Worm (Caenorhabditis elegans) whole organism, L4 larva: Measurements from ENCODE around the gene oef-1.
A peak's percentile ranks its signal among the peaks of the same experiment; 100 is the strongest.

ENCODE experiments used
- F26F4.8 ChIP-seq: fragments of 200-800 bp; sonication (Bioruptor generic); conservative IDR thresholded peaks from 2 replicates; pipeline ENCODE4 v1.3.6; 2022; ENCODE audit warnings: missing genetic modification characterization, missing compliant biosample characterization
- F37D6.2 ChIP-seq: sonication (generic microtip); optimal IDR thresholded peaks from 2 replicates; lab custom pipeline; 2016; ENCODE audit warnings: mild to moderate bottlenecking, missing genetic modification characterization, missing compliant biosample characterization
- R02D3.7 ChIP-seq: fragments of 150-350 bp; sonication (generic microtip); optimal IDR thresholded peaks from 3 replicates; lab custom pipeline; 2014; ENCODE audit warnings: missing biosample characterization, missing genetic modification characterization
- T20F7.1 ChIP-seq: fragments of 200-800 bp; sonication (Bioruptor generic); optimal IDR thresholded peaks from 2 replicates; lab custom pipeline; 2018; ENCODE audit warnings: mild to moderate bottlenecking, missing genetic modification characterization, missing compliant biosample characterization
- T26A8.4 ChIP-seq: fragments of 200-800 bp; sonication (Bioruptor generic); IDR thresholded peaks from 2 replicates; pipeline ENCODE4 v1.3.6; 2022; ENCODE audit warnings: missing genetic modification characterization, missing compliant biosample characterization
- Y105C5A.15 ChIP-seq: fragments of 200-800 bp; sonication (Bioruptor generic); IDR thresholded peaks from 2 replicates; pipeline ENCODE4 v1.3.6; 2022; ENCODE audit warnings: missing genetic modification characterization, missing compliant biosample characterization
- Y75B8A.6 ChIP-seq: fragments of 200-800 bp; sonication (Bioruptor generic); IDR thresholded peaks from 2 replicates; pipeline ENCODE4 v1.3.6; 2022; ENCODE audit warnings: missing genetic modification reagents, missing genetic modification characterization, missing compliant biosample characterization
- ZK546.5 ChIP-seq, 2 experiments: sonication (generic microtip); optimal IDR thresholded peaks; 2 replicates each; lab custom pipeline; 2017; ENCODE audit warnings: missing biosample characterization in 2 of 2, missing genetic modification characterization in 2 of 2
- aha-1 ChIP-seq: fragments of 150-350 bp; peaks from one replicate; lab custom pipeline; 2014; ENCODE audit warnings: missing biosample characterization, missing genetic modification characterization
- ceh-28 ChIP-seq: fragments of 150-350 bp; optimal IDR thresholded peaks from 2 replicates; lab custom pipeline; 2014; ENCODE audit warnings: missing biosample characterization, missing genetic modification reagents, missing genetic modification characterization
- ceh-44 ChIP-seq: fragments of 200-800 bp; sonication (Bioruptor generic); IDR thresholded peaks from 2 replicates; pipeline ENCODE4 v1.3.6; 2022; ENCODE audit warnings: missing genetic modification reagents, missing genetic modification characterization, missing compliant biosample characterization
- daf-16 ChIP-seq, 3 experiments: sonication (generic microtip); optimal IDR thresholded peaks; 2 replicates each; lab custom pipeline; 2016 to 2017; ENCODE audit warnings: missing genetic modification characterization in 3 of 3, missing genetic modification reagents in 3 of 3, mild to moderate bottlenecking in 2 of 3, missing compliant biosample characterization in 2 of 3, missing biosample characterization in 1 of 3, moderate library complexity in 1 of 3
- daf-19 ChIP-seq: fragments of 200-800 bp; sonication (Bioruptor generic); conservative IDR thresholded peaks from 2 replicates; pipeline ENCODE4 v1.3.6; 2022; ENCODE audit warnings: missing genetic modification characterization, missing compliant biosample characterization
- dmd-6 ChIP-seq: fragments of 200-800 bp; sonication (Bioruptor generic); IDR thresholded peaks from 2 replicates; pipeline ENCODE4 v1.3.6; 2022; ENCODE audit warnings: missing genetic modification reagents, missing genetic modification characterization, missing compliant biosample characterization
- duxl-1 ChIP-seq: sonication (generic microtip); optimal IDR thresholded peaks from 2 replicates; lab custom pipeline; 2016; ENCODE audit warnings: mild to moderate bottlenecking, missing genetic modification characterization, moderate library complexity, missing compliant biosample characterization; ENCODE audit not compliant: poor library complexity
- dve-1 ChIP-seq: sonication (generic microtip); optimal IDR thresholded peaks from 2 replicates; lab custom pipeline; 2017; ENCODE audit warnings: antibody characterized with exemption, mild to moderate bottlenecking, missing genetic modification characterization, missing compliant biosample characterization; ENCODE audit not compliant: insufficient read depth
- egl-43 ChIP-seq: fragments of 200-800 bp; sonication (Bioruptor generic); IDR thresholded peaks from 2 replicates; pipeline ENCODE4 v1.3.6; 2022; ENCODE audit warnings: missing genetic modification reagents, missing genetic modification characterization, missing compliant biosample characterization
- gei-8 ChIP-seq: fragments of 200-800 bp; sonication (Bioruptor generic); optimal IDR thresholded peaks from 2 replicates; lab custom pipeline; 2018; ENCODE audit warnings: mild to moderate bottlenecking, missing genetic modification characterization, missing compliant biosample characterization
- hlh-30 ChIP-seq: sonication (generic microtip); optimal IDR thresholded peaks from 2 replicates; lab custom pipeline; 2017; ENCODE audit warnings: antibody characterized with exemption, mild to moderate bottlenecking, missing genetic modification characterization, missing compliant biosample characterization; ENCODE audit not compliant: insufficient read depth
- hmg-1.1 ChIP-seq: fragments of 200-800 bp; sonication (Bioruptor generic); IDR thresholded peaks from 2 replicates; pipeline ENCODE4 v1.3.6; 2022; ENCODE audit warnings: missing genetic modification reagents, missing genetic modification characterization, missing compliant biosample characterization
- jun-1 ChIP-seq: fragments of 150-350 bp; optimal IDR thresholded peaks from 2 replicates; lab custom pipeline; 2014; ENCODE audit warnings: missing biosample characterization, missing genetic modification reagents, missing genetic modification characterization
- lim-7 ChIP-seq: fragments of 200-800 bp; sonication (Bioruptor generic); IDR thresholded peaks from 2 replicates; pipeline ENCODE4 v1.3.6; 2022; ENCODE audit warnings: missing genetic modification characterization, missing compliant biosample characterization
- lin-1 ChIP-seq: fragments of 200-800 bp; sonication (Bioruptor generic); IDR thresholded peaks from 2 replicates; pipeline ENCODE4 v1.3.6; 2022; ENCODE audit warnings: missing genetic modification reagents, missing genetic modification characterization, missing compliant biosample characterization
- lin-13 ChIP-seq: fragments of 150-350 bp; optimal IDR thresholded peaks from 2 replicates; lab custom pipeline; 2014; ENCODE audit warnings: missing biosample characterization, missing genetic modification reagents, missing genetic modification characterization
- lin-15B ChIP-seq: fragments of 150-350 bp; sonication (generic microtip); optimal IDR thresholded peaks from 3 replicates; lab custom pipeline; 2014; ENCODE audit warnings: missing biosample characterization, missing genetic modification characterization
- lin-29 ChIP-seq: fragments of 200-800 bp; sonication (Bioruptor generic); IDR thresholded peaks from 2 replicates; pipeline ENCODE4 v1.3.6; 2022; ENCODE audit warnings: missing genetic modification reagents, missing genetic modification characterization, missing compliant biosample characterization
- lin-38 ChIP-seq: fragments of 200-800 bp; sonication (Bioruptor generic); IDR thresholded peaks from 2 replicates; pipeline ENCODE4 v1.3.6; 2022; ENCODE audit warnings: missing genetic modification reagents, missing genetic modification characterization, missing compliant biosample characterization
- mes-2 ChIP-seq: sonication (generic microtip); optimal IDR thresholded peaks from 2 replicates; lab custom pipeline; 2016; ENCODE audit warnings: missing genotype, mild to moderate bottlenecking, missing genetic modification characterization, missing compliant biosample characterization; ENCODE audit not compliant: poor library complexity, severe bottlenecking
- mxl-3 ChIP-seq: fragments of 200-800 bp; sonication (Bioruptor generic); optimal IDR thresholded peaks from 2 replicates; lab custom pipeline; 2018; ENCODE audit warnings: mild to moderate bottlenecking, missing genetic modification characterization, missing compliant biosample characterization
- nhr-102 ChIP-seq: sonication (generic microtip); optimal IDR thresholded peaks from 2 replicates; lab custom pipeline; 2016; ENCODE audit warnings: mild to moderate bottlenecking, missing genetic modification characterization, moderate library complexity, missing compliant biosample characterization
- nhr-11 ChIP-seq: fragments of 150-350 bp; optimal IDR thresholded peaks from 2 replicates; lab custom pipeline; 2014; ENCODE audit warnings: missing biosample characterization, missing genetic modification characterization
- nhr-111 ChIP-seq: fragments of 200-800 bp; sonication (Bioruptor generic); optimal IDR thresholded peaks from 2 replicates; lab custom pipeline; 2018; ENCODE audit warnings: mild to moderate bottlenecking, missing genetic modification characterization, missing compliant biosample characterization
- nhr-237 ChIP-seq: sonication (generic microtip); optimal IDR thresholded peaks from 2 replicates; lab custom pipeline; 2017; ENCODE audit warnings: missing biosample characterization, missing genetic modification characterization
- nhr-41 ChIP-seq: fragments of 200-800 bp; sonication (Bioruptor generic); IDR thresholded peaks from 2 replicates; pipeline ENCODE4 v1.3.6; 2022; ENCODE audit warnings: missing genetic modification reagents, missing genetic modification characterization, missing compliant biosample characterization
- nhr-48 ChIP-seq: sonication (generic microtip); optimal IDR thresholded peaks from 2 replicates; lab custom pipeline; 2016; ENCODE audit warnings: mild to moderate bottlenecking, missing genetic modification characterization, missing compliant biosample characterization
- nhr-6 ChIP-seq: fragments of 150-350 bp; optimal IDR thresholded peaks from 2 replicates; lab custom pipeline; 2014; ENCODE audit warnings: missing biosample characterization, missing genetic modification characterization
- pha-4 ChIP-seq, 2 experiments: fragments of 150-350 bp in 1 of 2; fragments of 200-800 bp in 1 of 2; sonication (Bioruptor generic) in 1 of 2; IDR thresholded peaks in 1 of 2; optimal IDR thresholded peaks in 1 of 2; 2 replicates each; pipeline versions ENCODE4 v1.3.6 to Lab custom; 2014 to 2022; ENCODE audit warnings: missing genetic modification characterization in 2 of 2, missing genetic modification reagents in 2 of 2, missing biosample characterization in 1 of 2, missing compliant biosample characterization in 1 of 2
- php-3 ChIP-seq: fragments of 200-800 bp; sonication (Bioruptor generic); IDR thresholded peaks from 2 replicates; pipeline ENCODE4 v1.3.6; 2022; ENCODE audit warnings: missing genetic modification reagents, missing genetic modification characterization, missing compliant biosample characterization
- pqm-1 ChIP-seq: sonication (generic microtip); optimal IDR thresholded peaks from 2 replicates; lab custom pipeline; 2017; ENCODE audit warnings: missing biosample characterization, missing genetic modification characterization
- rbr-2 ChIP-seq: sonication (generic microtip); optimal IDR thresholded peaks from 2 replicates; lab custom pipeline; 2016; ENCODE audit warnings: missing genotype, missing genetic modification characterization, missing compliant biosample characterization
- saeg-2 ChIP-seq: fragments of 200-800 bp; sonication (Bioruptor generic); IDR thresholded peaks from 2 replicates; pipeline ENCODE4 v1.3.6; 2022; ENCODE audit warnings: missing genetic modification reagents, missing genetic modification characterization, missing compliant biosample characterization
- sdz-12 ChIP-seq: fragments of 200-800 bp; sonication (Bioruptor generic); optimal IDR thresholded peaks from 2 replicates; lab custom pipeline; 2018; ENCODE audit warnings: mild to moderate bottlenecking, missing genetic modification characterization, missing compliant biosample characterization
- set-16 ChIP-seq: fragments of 200-800 bp; sonication (Bioruptor generic); IDR thresholded peaks from 2 replicates; pipeline ENCODE4 v1.3.6; 2022; ENCODE audit warnings: missing genetic modification reagents, missing genetic modification characterization, missing compliant biosample characterization
- spr-1 ChIP-seq: sonication (generic microtip); optimal IDR thresholded peaks from 2 replicates; lab custom pipeline; 2016; ENCODE audit warnings: mild to moderate bottlenecking, missing genetic modification characterization, missing compliant biosample characterization
- unc-130 ChIP-seq: sonication (generic microtip); optimal IDR thresholded peaks from 2 replicates; lab custom pipeline; 2016; ENCODE audit warnings: missing genetic modification reagents, missing genetic modification characterization, missing compliant biosample characterization
- zfp-2 ChIP-seq: sonication (generic microtip); optimal IDR thresholded peaks from 2 replicates; lab custom pipeline; 2016; ENCODE audit warnings: mild to moderate bottlenecking, missing genetic modification characterization, missing compliant biosample characterization
- zfp-3 ChIP-seq: fragments of 200-800 bp; sonication (Bioruptor generic); conservative IDR thresholded peaks from 2 replicates; pipeline ENCODE4 v1.3.6; 2022; ENCODE audit warnings: missing genetic modification reagents, missing genetic modification characterization, missing compliant biosample characterization
- zip-2 ChIP-seq: fragments of 150-350 bp; optimal IDR thresholded peaks from 2 replicates; lab custom pipeline; 2014; ENCODE audit warnings: missing biosample characterization, missing genetic modification characterization
- ztf-11 ChIP-seq: fragments of 150-350 bp; optimal IDR thresholded peaks from 2 replicates; lab custom pipeline; 2014; ENCODE audit warnings: missing biosample characterization, missing genetic modification characterization

Gene oef-1

DNA sequence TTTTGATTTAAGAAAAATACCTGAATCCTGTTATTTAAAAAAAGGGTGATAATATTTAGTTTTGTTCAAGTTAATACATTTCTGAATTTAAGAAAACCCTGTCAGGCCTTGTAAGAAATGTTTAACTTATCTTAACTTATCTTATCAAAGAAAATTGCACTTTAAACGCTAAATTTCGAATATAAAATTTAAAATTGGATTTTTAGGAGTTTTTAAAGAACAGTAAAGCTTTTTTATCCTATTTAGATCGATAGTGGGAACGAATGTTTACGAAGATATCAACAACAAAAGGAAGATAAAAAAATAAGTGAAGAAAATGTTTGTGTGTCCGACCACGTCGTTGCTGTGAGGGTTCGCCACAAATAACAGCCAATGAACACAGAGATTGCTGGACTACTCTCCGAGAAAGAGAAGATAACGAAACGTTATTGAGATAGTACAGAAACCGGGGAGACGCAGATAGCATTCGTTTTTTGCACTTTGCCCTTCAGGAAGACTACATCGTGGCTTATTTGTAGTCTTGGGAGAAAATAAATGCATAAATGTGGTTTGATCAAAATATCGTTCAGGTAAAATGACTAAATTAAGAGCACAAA, 4.8 kb downstream of the oef-1 start, which contains the start of gene dif-1 (continued):
- TF ChIP-seq dve-1, result peak; percentile 80
- TF ChIP-seq Y75B8A.6, result no peak
- no peak for TF ChIP-seq zfp-3
- peak; percentile 48 for TF ChIP-seq lin-38 (GFP tag; lab: Robert Waterston, UW)
- TF ChIP-seq Y105C5A.15 (GFP tag; lab: Robert Waterston, UW), result no peak
- TF ChIP-seq R02D3.7 (tag; lab: Kevin White, UChicago), result no peak
- peak; percentile 9 for TF ChIP-seq rbr-2
- TF ChIP-seq nhr-48 (tag; lab: Kevin White, UChicago), result peak; percentile 0
- TF ChIP-seq nhr-11 (tag; lab: Kevin White, UChicago), result peak; percentile 67
- peak; percentile 52 for TF ChIP-seq mes-2 (tag; lab: Kevin White, UChicago)
- peak; percentile 44 for TF ChIP-seq mxl-3 (GFP tag; lab: Kevin White, UChicago)
- TF ChIP-seq lin-29, result no peak
- peak; percentile 31 for TF ChIP-seq lin-13 (GFP tag; lab: Kevin White, UChicago)
- 0 out of 2 replicates have a peak, but pooled peaks have one; percentile 9 for TF ChIP-seq php-3 (GFP tag; lab: Robert Waterston, UW)
- TF ChIP-seq nhr-6, result no peak
- no peak for TF ChIP-seq nhr-102 (tag; lab: Kevin White, UChicago)
- no peak for TF ChIP-seq F26F4.8
- peak; percentile 63 for TF ChIP-seq dmd-6 (GFP tag; lab: Robert Waterston, UW)
- TF ChIP-seq daf-16 (GFP tag; optimal IDR thresholded peaks at IDR 0.05; lab: Kevin White, UChicago), result peak in 1 of 2 experiments; percentile 78
- peak; percentile 92 for TF ChIP-seq daf-16 (tag; optimal IDR thresholded peaks at IDR 0.05; lab: Kevin White, UChicago)
- TF ChIP-seq zfp-2 (tag; lab: Kevin White, UChicago), result no peak
- TF ChIP-seq nhr-41 (GFP tag; lab: Robert Waterston, UW), result no peak
- TF ChIP-seq hmg-1.1, result no peak
- TF ChIP-seq ztf-11 (tag; lab: Kevin White, UChicago), result no peak
- no peak for TF ChIP-seq ceh-44 (GFP tag; lab: Robert Waterston, UW)
- TF ChIP-seq ceh-28 (tag; lab: Kevin White, UChicago), result no peak
- no peak for TF ChIP-seq pha-4 (GFP tag; IDR thresholded peaks at IDR 0.05; lab: Robert Waterston, UW)
- TF ChIP-seq pha-4 (tag; optimal IDR thresholded peaks at IDR 0.05; lab: Kevin White, UChicago), result peak; percentile 29
- no peak for TF ChIP-seq lin-1
- no peak for TF ChIP-seq sdz-12
- TF ChIP-seq lim-7 (GFP tag; lab: Robert Waterston, UW), result no peak
- TF ChIP-seq spr-1 (tag; lab: Kevin White, UChicago), result no peak
- TF ChIP-seq pqm-1 (tag; lab: Kevin White, UChicago), result peak; percentile 58
- TF ChIP-seq jun-1 (tag; lab: Kevin White, UChicago), result no peak
- no peak for TF ChIP-seq nhr-111
- no peak for TF ChIP-seq lin-15B (tag; lab: Kevin White, UChicago)
- TF ChIP-seq aha-1 (tag; lab: Kevin White, UChicago), result no peak
- TF ChIP-seq saeg-2 (GFP tag; lab: Robert Waterston, UW), result no peak
- TF ChIP-seq egl-43 (GFP tag; lab: Robert Waterston, UW), result no peak
- TF ChIP-seq ZK546.5 (tag; optimal IDR thresholded peaks at IDR 0.05; lab: Kevin White, UChicago), result no peak
- TF ChIP-seq, all 104 proteins: peak for 24

DNA sequence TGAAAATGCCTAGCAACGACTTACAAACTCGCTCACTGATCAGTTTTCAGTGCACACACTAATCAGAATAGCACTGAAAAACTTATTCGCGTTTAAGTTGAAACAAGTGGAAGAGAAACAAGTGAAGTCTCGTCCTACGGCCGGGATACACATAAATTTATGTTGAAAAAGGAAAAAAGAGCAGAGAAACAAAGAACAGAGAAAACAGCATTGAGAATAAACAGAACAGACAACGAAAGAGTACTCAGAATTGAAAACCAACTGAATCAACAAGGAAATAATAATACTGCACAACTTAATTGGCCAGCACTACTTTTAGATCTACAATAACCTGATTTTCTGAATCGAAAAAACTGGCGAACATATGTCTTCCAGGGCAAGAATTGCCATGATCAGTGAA, 6.1 kb downstream of the oef-1 start, which contains the start of gene F49E8.6:
Gene F49E8.6 (minus strand): TSS at position 317 of the 400 bp plus-strand sequence.
- no peak for TF ChIP-seq T26A8.4
- TF ChIP-seq nhr-11 (tag; lab: Kevin White, UChicago), result peak; percentile 40
- no peak for TF ChIP-seq duxl-1 (tag; lab: Kevin White, UChicago)
- peak; percentile 46 for TF ChIP-seq aha-1 (tag; lab: Kevin White, UChicago)
- TF ChIP-seq hlh-30 (tag; lab: Kevin White, UChicago), result no peak
- TF ChIP-seq F37D6.2, result no peak
- TF ChIP-seq unc-130 (GFP tag; lab: Kevin White, UChicago), result no peak
- TF ChIP-seq T20F7.1 (GFP tag; lab: Kevin White, UChicago), result no peak
- TF ChIP-seq nhr-237 (tag; lab: Kevin White, UChicago), result no peak
- TF ChIP-seq gei-8 (GFP tag; lab: Kevin White, UChicago), result no peak
- TF ChIP-seq set-16 (GFP tag; lab: Robert Waterston, UW), result no peak
- no peak for TF ChIP-seq daf-19 (GFP tag; lab: Robert Waterston, UW)
- TF ChIP-seq zip-2, result no peak
